Fruit fly (Drosophila melanogaster) whole organism, embryonic: ENCODE measurements around the gene CHES-1-like.
A peak's percentile ranks its signal among the peaks of the same experiment; 100 is the strongest.

Experiments
- Asciz ChIP-seq: fragments of 200-800 bp; sonication (Bioruptor generic); optimal IDR thresholded peaks from 2 replicates; lab custom pipeline; 2017; ENCODE audit warnings: missing biosample characterization, mild to moderate bottlenecking, missing genetic modification characterization, missing genetic modification reagents
- BtbVII ChIP-seq: fragments of 200-800 bp; sonication (Bioruptor generic); optimal IDR thresholded peaks from 3 replicates; lab custom pipeline; 2017; ENCODE audit warnings: missing biosample characterization, mild to moderate bottlenecking, missing genetic modification characterization
- C15 ChIP-seq: fragments of 200-800 bp; sonication (Bioruptor generic); IDR thresholded peaks from 3 replicates; pipeline ENCODE4 v1.3.6; 2022; ENCODE audit warnings: missing biosample characterization, missing genetic modification characterization
- CG10366 ChIP-seq: fragments of 200-800 bp; sonication (Bioruptor generic); IDR thresholded peaks from 2 replicates; pipeline ENCODE4 v1.3.6; 2022; ENCODE audit warnings: missing biosample characterization, missing genetic modification characterization
- CG11093 ChIP-seq: fragments of 200-800 bp; sonication (Bioruptor generic); IDR thresholded peaks from 3 replicates; pipeline ENCODE4 v1.3.6; 2022; ENCODE audit warnings: missing biosample characterization, missing genetic modification characterization
- CG11695 ChIP-seq: fragments of 200-800 bp; sonication (Bioruptor generic); IDR thresholded peaks from 3 replicates; pipeline ENCODE4 v1.3.6; 2022; ENCODE audit warnings: missing biosample characterization, missing genetic modification characterization
- CG14667 ChIP-seq: fragments of 200-800 bp; sonication (Bioruptor generic); IDR thresholded peaks from 2 replicates; pipeline ENCODE4 v1.3.6; 2022; ENCODE audit warnings: missing biosample characterization, missing genetic modification characterization
- CG16813 ChIP-seq: fragments of 200-800 bp; sonication (Bioruptor generic); IDR thresholded peaks from 3 replicates; pipeline ENCODE4 v1.3.6; 2022; ENCODE audit warnings: missing biosample characterization, missing genetic modification characterization; ENCODE audit not compliant: partially characterized antibody
- CG17802 ChIP-seq: fragments of 200-800 bp; sonication (Bioruptor generic); optimal IDR thresholded peaks from 2 replicates; lab custom pipeline; 2018; ENCODE audit warnings: missing biosample characterization, mild to moderate bottlenecking, missing genetic modification characterization, moderate library complexity
- CG17829 ChIP-seq: fragments of 200-800 bp; optimal IDR thresholded peaks from 2 replicates; lab custom pipeline; 2019; ENCODE audit warnings: missing biosample characterization, mild to moderate bottlenecking, missing genetic modification characterization, moderate library complexity
- CG2202 ChIP-seq: fragments of 200-800 bp; sonication (Bioruptor generic); optimal IDR thresholded peaks from 2 replicates; lab custom pipeline; 2018; ENCODE audit warnings: missing biosample characterization, mild to moderate bottlenecking, missing genetic modification characterization
- CG2712 ChIP-seq: fragments of 200-800 bp; optimal IDR thresholded peaks from 3 replicates; lab custom pipeline; 2019; ENCODE audit warnings: missing biosample characterization, mild to moderate bottlenecking, missing genetic modification characterization, moderate library complexity
- CG30020 ChIP-seq: fragments of 200-800 bp; optimal IDR thresholded peaks from 2 replicates; lab custom pipeline; 2019; ENCODE audit warnings: missing biosample characterization, mild to moderate bottlenecking, missing genetic modification characterization, moderate library complexity
- CG31388 ChIP-seq: fragments of 200-800 bp; sonication (Bioruptor generic); optimal IDR thresholded peaks from 2 replicates; lab custom pipeline; 2016; ENCODE audit warnings: missing biosample characterization, missing genetic modification characterization
- CG3407 ChIP-seq: fragments of 200-800 bp; sonication (Bioruptor generic); optimal IDR thresholded peaks from 2 replicates; lab custom pipeline; 2018; ENCODE audit warnings: missing biosample characterization, mild to moderate bottlenecking, missing genetic modification characterization
- CG3726 ChIP-seq: fragments of 200-800 bp; sonication (Bioruptor generic); IDR thresholded peaks from 3 replicates; pipeline ENCODE4, ENCODE4 v1.3.6; 2022; ENCODE audit warnings: missing biosample characterization, missing genetic modification characterization
- CG3838 ChIP-seq: fragments of 200-800 bp; sonication (Bioruptor generic); optimal IDR thresholded peaks from 3 replicates; lab custom pipeline; 2016; ENCODE audit warnings: missing biosample characterization, missing genetic modification characterization
- CG4617 ChIP-seq: fragments of 200-800 bp; sonication (Bioruptor generic); optimal IDR thresholded peaks from 3 replicates; lab custom pipeline; 2016; ENCODE audit warnings: missing biosample characterization, missing genetic modification characterization, borderline replicate concordance
- CG5953 ChIP-seq: fragments of 200-800 bp; sonication (Bioruptor generic); IDR thresholded peaks from 2 replicates; pipeline ENCODE4 v1.3.6; 2022; ENCODE audit warnings: missing biosample characterization, missing genetic modification characterization
- CG7271 ChIP-seq: fragments of 200-800 bp; sonication (Bioruptor generic); optimal IDR thresholded peaks from 2 replicates; lab custom pipeline; 2018; ENCODE audit warnings: missing biosample characterization, mild to moderate bottlenecking, missing genetic modification characterization, moderate library complexity
- CG7556 ChIP-seq: fragments of 200-800 bp; sonication (Bioruptor generic); optimal IDR thresholded peaks from 2 replicates; lab custom pipeline; 2017; ENCODE audit warnings: missing biosample characterization, mild to moderate bottlenecking, missing genetic modification characterization
- CG8765 ChIP-seq: fragments of 200-800 bp; sonication (Bioruptor generic); IDR thresholded peaks from 2 replicates; pipeline ENCODE4 v1.3.6; 2022; ENCODE audit warnings: missing biosample characterization, missing genetic modification characterization
- CG9437 ChIP-seq: fragments of 200-800 bp; sonication (Bioruptor generic); optimal IDR thresholded peaks from 2 replicates; lab custom pipeline; 2018; ENCODE audit warnings: missing biosample characterization, mild to moderate bottlenecking, missing genetic modification characterization
- CG9932 ChIP-seq: fragments of 200-800 bp; sonication (Bioruptor generic); IDR thresholded peaks from 2 replicates; pipeline ENCODE4 v1.3.6; 2022; ENCODE audit warnings: missing biosample characterization, missing genetic modification characterization
- D19B ChIP-seq: fragments of 200-800 bp; sonication (Bioruptor generic); optimal IDR thresholded peaks from 2 replicates; lab custom pipeline; 2017; ENCODE audit warnings: missing biosample characterization, mild to moderate bottlenecking, missing genetic modification characterization
- Dref ChIP-seq: fragments of 200-800 bp; sonication (Bioruptor generic); IDR thresholded peaks from 2 replicates; pipeline ENCODE4 v1.3.6; 2022; ENCODE audit warnings: missing biosample characterization, missing genetic modification characterization
- Elba2 ChIP-seq: fragments of 200-800 bp; sonication (Bioruptor generic); optimal IDR thresholded peaks from 3 replicates; lab custom pipeline; 2016; ENCODE audit warnings: missing biosample characterization, missing genetic modification characterization
- HHEX ChIP-seq: fragments of 200-800 bp; sonication (Bioruptor generic); optimal IDR thresholded peaks from 3 replicates; lab custom pipeline; 2017; ENCODE audit warnings: missing biosample characterization, mild to moderate bottlenecking, missing genetic modification characterization, missing genetic modification reagents
- Opbp ChIP-seq: fragments of 200-800 bp; sonication (Bioruptor generic); IDR thresholded peaks from 3 replicates; pipeline ENCODE4 v1.3.6; 2022; ENCODE audit warnings: missing biosample characterization, missing genetic modification characterization; ENCODE audit not compliant: partially characterized antibody
- ato ChIP-seq: fragments of 200-800 bp; sonication (Bioruptor generic); IDR thresholded peaks from 2 replicates; pipeline ENCODE4 v1.3.6; 2022; ENCODE audit warnings: missing biosample characterization, missing genetic modification characterization; ENCODE audit not compliant: partially characterized antibody
- crp ChIP-seq, 2 experiments: fragments of 200-800 bp; sonication (Bioruptor generic); optimal IDR thresholded peaks; 2 replicates in 1 of 2; 3 replicates in 1 of 2; lab custom pipeline; 2017; ENCODE audit warnings: missing biosample characterization in 2 of 2, missing genetic modification characterization in 2 of 2, mild to moderate bottlenecking in 1 of 2, moderate library complexity in 1 of 2
- da ChIP-seq: fragments of 200-800 bp; sonication (Bioruptor generic); optimal IDR thresholded peaks from 2 replicates; lab custom pipeline; 2016; ENCODE audit warnings: missing biosample characterization, missing genetic modification characterization
- dmrt11E ChIP-seq: fragments of 200-800 bp; sonication (Bioruptor generic); optimal IDR thresholded peaks from 3 replicates; lab custom pipeline; 2018; ENCODE audit warnings: missing biosample characterization, mild to moderate bottlenecking, missing genetic modification characterization, moderate library complexity
- exex ChIP-seq: fragments of 200-800 bp; sonication (Bioruptor generic); optimal IDR thresholded peaks from 4 replicates; lab custom pipeline; 2018; ENCODE audit warnings: missing biosample characterization, mild to moderate bottlenecking, missing genetic modification characterization, moderate library complexity
- fd3F ChIP-seq: fragments of 200-800 bp; sonication (Bioruptor generic); optimal IDR thresholded peaks from 2 replicates; lab custom pipeline; 2018; ENCODE audit warnings: missing biosample characterization, mild to moderate bottlenecking, missing genetic modification characterization, moderate library complexity
- grn ChIP-seq: fragments of 200-800 bp; sonication (Bioruptor generic); optimal IDR thresholded peaks from 3 replicates; lab custom pipeline; 2017; ENCODE audit warnings: missing biosample characterization, missing genetic modification characterization
- gt ChIP-seq: fragments of 200-800 bp; sonication (Bioruptor generic); IDR thresholded peaks from 2 replicates; pipeline ENCODE4 v1.3.6; 2022; ENCODE audit warnings: missing biosample characterization, missing genetic modification characterization
- lola ChIP-seq, 3 experiments: fragments of >200 bp in 2 of 3; fragments of 200-800 bp in 1 of 3; sonication (Bioruptor generic) in 1 of 3; optimal IDR thresholded peaks; 2 replicates each; lab custom pipeline; 2017 to 2019; ENCODE audit warnings: missing biosample characterization in 3 of 3, missing genetic modification characterization in 3 of 3, mild to moderate bottlenecking in 1 of 3, moderate library complexity in 1 of 3
- mld ChIP-seq: fragments of 200-800 bp; sonication (Bioruptor generic); IDR thresholded peaks from 3 replicates; pipeline ENCODE4 v1.3.6; 2022; ENCODE audit warnings: missing biosample characterization, missing genetic modification characterization; ENCODE audit not compliant: partially characterized antibody
- peb ChIP-seq: fragments of 200-800 bp; sonication (Bioruptor generic); IDR thresholded peaks from 2 replicates; pipeline ENCODE4 v1.3.6; 2022; ENCODE audit warnings: missing biosample characterization, missing genetic modification characterization
- pros ChIP-seq: fragments of 200-800 bp; sonication (Bioruptor generic); optimal IDR thresholded peaks from 3 replicates; lab custom pipeline; 2019; ENCODE audit warnings: missing biosample characterization, mild to moderate bottlenecking, missing genetic modification characterization, moderate library complexity
- row ChIP-seq: fragments of 200-800 bp; sonication (Bioruptor generic); IDR thresholded peaks from 3 replicates; pipeline ENCODE4 v1.3.6; 2022; ENCODE audit warnings: missing biosample characterization, missing genetic modification characterization
- salm ChIP-seq: fragments of 200-800 bp; sonication (Bioruptor generic); optimal IDR thresholded peaks from 2 replicates; lab custom pipeline; 2018; ENCODE audit warnings: missing biosample characterization, mild to moderate bottlenecking, missing genetic modification characterization
- schlank ChIP-seq: fragments of 200-800 bp; sonication (Bioruptor generic); optimal IDR thresholded peaks from 2 replicates; lab custom pipeline; 2018; ENCODE audit warnings: missing biosample characterization, mild to moderate bottlenecking, missing genetic modification characterization
- tna ChIP-seq: fragments of 200-800 bp; sonication (Bioruptor generic); IDR thresholded peaks from 2 replicates; pipeline ENCODE4 v1.3.6; 2022; ENCODE audit warnings: missing biosample characterization, missing genetic modification characterization; ENCODE audit not compliant: partially characterized antibody
- vfl ChIP-seq: fragments of 200-800 bp; sonication (Bioruptor generic); optimal IDR thresholded peaks from 2 replicates; lab custom pipeline; 2016; ENCODE audit warnings: missing biosample characterization, missing genetic modification characterization
- wdn ChIP-seq: fragments of 200-800 bp; sonication (Bioruptor generic); IDR thresholded peaks from 2 replicates; pipeline ENCODE4 v1.3.6; 2022; ENCODE audit warnings: missing biosample characterization, missing genetic modification characterization
- yki ChIP-seq: fragments of >200 bp; optimal IDR thresholded peaks from 3 replicates; lab custom pipeline; 2018

Gene CHES-1-like

DNA sequence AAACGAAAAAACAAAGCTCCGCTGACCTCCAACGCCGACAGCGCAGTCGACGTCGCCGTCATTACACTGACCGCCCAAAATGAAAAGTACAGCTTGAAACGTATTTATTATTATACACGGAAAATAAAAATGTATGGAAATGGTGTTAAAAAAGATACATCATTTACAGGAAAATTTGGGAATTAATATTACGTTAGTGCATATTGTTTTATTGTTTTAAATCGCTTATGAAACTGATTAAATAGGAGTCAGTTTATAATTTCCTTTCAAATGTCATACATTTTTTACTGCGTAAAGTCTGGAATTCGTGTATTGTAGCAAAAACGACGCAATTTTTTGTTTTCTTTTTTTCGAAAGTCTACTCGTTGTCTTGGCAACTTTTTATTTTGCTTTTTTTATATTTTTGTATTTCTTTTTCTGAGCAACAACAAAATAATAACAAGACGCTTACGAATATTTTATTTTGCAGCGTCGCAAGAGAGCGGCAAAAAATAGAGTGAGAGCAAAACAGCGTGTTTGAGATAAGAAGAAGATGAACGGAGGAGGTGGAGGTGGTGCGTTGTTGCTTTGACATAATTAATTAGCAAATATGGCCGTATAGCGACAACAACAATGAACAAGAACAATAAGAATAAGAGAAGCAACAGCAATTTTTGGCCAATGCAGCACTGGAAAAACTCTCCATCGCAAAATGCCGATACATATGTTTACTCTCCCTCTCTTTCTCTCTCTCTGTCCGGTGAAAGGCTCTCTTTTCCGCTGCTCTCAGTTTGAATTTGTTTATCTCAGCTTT lies 17.0 kb downstream of the CHES-1-like start (continued):
- TF ChIP-seq CG30020 (no peak), CG7271 (tag; lab: Kevin White, UChicago) (no peak), peb (GFP tag; lab: Robert Waterston, UW) (no peak), mld (no peak), Asciz (GFP tag; lab: Kevin White, UChicago) (peak; percentile 63), CG3838 (GFP tag; lab: Kevin White, UChicago) (peak; percentile 46), CG14667 (GFP tag; lab: Robert Waterston, UW) (peak; percentile 48; the same call in 1 of the 2 replicates), yki (lab: Kevin White, UChicago) (peak; percentile 84), crp (GFP tag; optimal IDR thresholded peaks at IDR 0.05; lab: Kevin White, UChicago) (no peak), fd3F (GFP tag; lab: Kevin White, UChicago) (peak; percentile 77), CG10366 (GFP tag; lab: Robert Waterston, UW) (peak; percentile 39), CG3407 (GFP tag; lab: Kevin White, UChicago) (no peak), CG5953 (GFP tag; lab: Robert Waterston, UW) (0 out of 2 replicates have a peak, but pooled peaks have one; percentile 57), ato (GFP tag; lab: Robert Waterston, UW) (no peak), exex (tag; lab: Kevin White, UChicago) (no peak), CG9437 (GFP tag; lab: Kevin White, UChicago) (peak; percentile 66), CG16813 (GFP tag; lab: Robert Waterston, UW) (no peak), D19B (GFP tag; lab: Kevin White, UChicago) (peak; percentile 51), gt (GFP tag; lab: Robert Waterston, UW) (no peak), CG17829 (tag; lab: Kevin White, UChicago) (peak; percentile 56), Opbp (no peak), CG4617 (GFP tag; lab: Kevin White, UChicago) (no peak), Elba2 (no peak), CG17802 (tag; lab: Kevin White, UChicago) (no peak), wdn (GFP tag; lab: Robert Waterston, UW) (peak; percentile 71), CG7556 (GFP tag; lab: Kevin White, UChicago) (peak; percentile 88), vfl (GFP tag; lab: Kevin White, UChicago) (peak; percentile 21), CG2712 (peak; percentile 78), Dref (GFP tag; lab: Robert Waterston, UW) (no peak), C15 (0 out of 3 replicates have a peak, but pooled peaks have one; percentile 16), tna (GFP tag; lab: Robert Waterston, UW) (no peak), CG9932 (GFP tag; lab: Robert Waterston, UW) (peak; percentile 67), CG2202 (no peak), CG11093 (no peak), row (peak; percentile 70), HHEX (GFP tag; lab: Kevin White, UChicago) (peak; percentile 65), grn (GFP tag; lab: Kevin White, UChicago) (no peak), dmrt11E (peak; percentile 29), CG31388 (GFP tag; lab: Kevin White, UChicago) (no peak), BtbVII (GFP tag; lab: Kevin White, UChicago) (peak; percentile 56), CG8765 (GFP tag; lab: Robert Waterston, UW) (peak; percentile 41; the same call in 1 of the 2 replicates), CG3726 (peak; percentile 59; the same call in 1 of the 3 replicates), schlank (tag; lab: Kevin White, UChicago) (peak; percentile 63), CG11695 (GFP tag; lab: Robert Waterston, UW) (peak; percentile 78), da (GFP tag; lab: Kevin White, UChicago) (peak; percentile 33), pros (GFP tag; lab: Kevin White, UChicago) (no peak), salm (peak; percentile 8), lola (GFP tag; optimal IDR thresholded peaks at IDR 0.05; lab: Kevin White, UChicago) (peak in 1 of 3 experiments; percentile 27)
